Worm (Caenorhabditis elegans): ENCODE results near the gene nrde-1.

ce11 chrIII:3675480-3675879 is 37.8 kb upstream of the nrde-1 start:
- TF ChIP-seq ztf-29 (GFP tag; IDR thresholded peaks at IDR 0.05) (no peak), T22C8.4 (GFP tag; IDR thresholded peaks at IDR 0.05) (no peak)

Measured in whole organism, midembryonic.